Fruit fly (Drosophila melanogaster) whole organism, wandering third instar larva: ENCODE data around the gene Rad60.

ENCODE experiments used
- Abd-B ChIP-seq: fragments of >200 bp; optimal IDR thresholded peaks from 2 replicates; lab custom pipeline; 2017; ENCODE audit warnings: missing biosample characterization, missing genetic modification characterization
- CG32264 ChIP-seq: fragments of 200-800 bp; sonication (Bioruptor generic); optimal IDR thresholded peaks from 2 replicates; lab custom pipeline; 2016; ENCODE audit warnings: missing biosample characterization, missing genetic modification characterization
- CrebA ChIP-seq: fragments of 200-800 bp; sonication (Bioruptor generic); optimal IDR thresholded peaks from 2 replicates; lab custom pipeline; 2016; ENCODE audit warnings: missing biosample characterization, mild to moderate bottlenecking, missing genetic modification characterization, borderline replicate concordance
- Dfd ChIP-seq: fragments of >200 bp; optimal IDR thresholded peaks from 2 replicates; lab custom pipeline; 2017; ENCODE audit warnings: missing biosample characterization, missing genetic modification characterization
- GATAd ChIP-seq: sonication (Bioruptor generic); optimal IDR thresholded peaks from 2 replicates; lab custom pipeline; 2016; ENCODE audit warnings: missing biosample characterization, missing genetic modification characterization
- HLH106 ChIP-seq: fragments of 200-800 bp; optimal IDR thresholded peaks from 3 replicates; lab custom pipeline; 2019; ENCODE audit warnings: missing biosample characterization, mild to moderate bottlenecking, missing genetic modification characterization, moderate library complexity
- Hnf4 ChIP-seq: fragments of 200-800 bp; sonication (Bioruptor generic); optimal IDR thresholded peaks from 2 replicates; lab custom pipeline; 2016; ENCODE audit warnings: missing biosample characterization, mild to moderate bottlenecking, missing genetic modification characterization
- Hr78 ChIP-seq: fragments of >200 bp; optimal IDR thresholded peaks from 2 replicates; lab custom pipeline; 2017; ENCODE audit warnings: missing biosample characterization, missing genetic modification characterization
- Hr83 ChIP-seq: fragments of 200-300 bp; sonication (Bioruptor generic); optimal IDR thresholded peaks from 2 replicates; lab custom pipeline; 2016; ENCODE audit warnings: missing biosample characterization, mild to moderate bottlenecking, missing genetic modification characterization, moderate library complexity; ENCODE audit not compliant: poor library complexity, severe bottlenecking
- Jra ChIP-seq: sonication (Bioruptor generic); optimal IDR thresholded peaks from 2 replicates; lab custom pipeline; 2016; ENCODE audit warnings: missing biosample characterization, missing genetic modification characterization
- Mio ChIP-seq: sonication (Bioruptor generic); optimal IDR thresholded peaks from 2 replicates; lab custom pipeline; 2016; ENCODE audit warnings: missing biosample characterization, missing genetic modification characterization
- Myc ChIP-seq: fragments of >200 bp; optimal IDR thresholded peaks from 2 replicates; lab custom pipeline; 2017
- OdsH ChIP-seq: fragments of 200-800 bp; sonication (Bioruptor generic); optimal IDR thresholded peaks from 2 replicates; lab custom pipeline; 2016; ENCODE audit warnings: missing biosample characterization, mild to moderate bottlenecking, missing genetic modification characterization
- Rel ChIP-seq, 2 experiments: fragments of 200-800 bp; sonication (Bioruptor generic) in 1 of 2; optimal IDR thresholded peaks; 2 replicates in 1 of 2; 3 replicates in 1 of 2; lab custom pipeline; 2016 to 2019; ENCODE audit warnings: mild to moderate bottlenecking in 2 of 2, missing biosample characterization in 2 of 2, missing genetic modification characterization in 2 of 2, moderate library complexity in 1 of 2
- Vsx2 ChIP-seq: fragments of 200-300, 225-300 bp; sonication (Bioruptor generic); optimal IDR thresholded peaks from 2 replicates; lab custom pipeline; 2018; ENCODE audit warnings: missing biosample characterization, missing genetic modification characterization; ENCODE audit not compliant: partially characterized antibody
- br ChIP-seq: fragments of 200-800 bp; sonication (Bioruptor generic); optimal IDR thresholded peaks from 2 replicates; lab custom pipeline; 2016; ENCODE audit warnings: missing biosample characterization, missing genetic modification characterization
- brk ChIP-seq: fragments of 200-800 bp; sonication (Bioruptor generic); optimal IDR thresholded peaks from 2 replicates; lab custom pipeline; 2016; ENCODE audit warnings: missing biosample characterization, mild to moderate bottlenecking, missing genetic modification characterization
- dl ChIP-seq, 2 experiments: fragments of 175-275, 200-275 bp in 1 of 2; fragments of 200-275 bp in 1 of 2; sonication (Bioruptor generic); optimal IDR thresholded peaks; lab custom pipeline; 2018; ENCODE audit warnings: mild to moderate bottlenecking in 2 of 2, missing biosample characterization in 2 of 2, missing genetic modification characterization in 2 of 2, moderate library complexity in 2 of 2; ENCODE audit not compliant: partially characterized antibody in 2 of 2, insufficient read depth in 1 of 2
- dsf ChIP-seq: sonication (Bioruptor generic); optimal IDR thresholded peaks from 2 replicates; lab custom pipeline; 2016; ENCODE audit warnings: missing biosample characterization, missing genetic modification characterization, borderline replicate concordance
- ey ChIP-seq: fragments of 200-800 bp; sonication (Bioruptor generic); optimal IDR thresholded peaks from 2 replicates; lab custom pipeline; 2016; ENCODE audit warnings: missing biosample characterization, missing genetic modification characterization
- foxo ChIP-seq, 2 experiments: fragments of 200-800 bp; sonication (Bioruptor generic); optimal IDR thresholded peaks; 2 replicates in 1 of 2; 3 replicates in 1 of 2; lab custom pipeline; 2016 to 2017; ENCODE audit warnings: missing biosample characterization in 2 of 2, missing genetic modification characterization in 2 of 2
- fru ChIP-seq: fragments of 200-800 bp; sonication (Bioruptor generic); optimal IDR thresholded peaks from 3 replicates; lab custom pipeline; 2016; ENCODE audit warnings: missing biosample characterization, mild to moderate bottlenecking, missing genetic modification characterization
- h ChIP-seq: fragments of 200-800 bp; sonication (Bioruptor generic); optimal IDR thresholded peaks from 3 replicates; lab custom pipeline; 2016; ENCODE audit warnings: missing biosample characterization, mild to moderate bottlenecking, missing genetic modification characterization
- lola ChIP-seq: fragments of >200 bp; optimal IDR thresholded peaks from 2 replicates; lab custom pipeline; 2017; ENCODE audit warnings: missing biosample characterization, missing genetic modification characterization
- pan ChIP-seq: fragments of >200 bp; optimal IDR thresholded peaks from 2 replicates; lab custom pipeline; 2017
- psq ChIP-seq: fragments of 200-800 bp; sonication (Bioruptor generic); optimal IDR thresholded peaks from 3 replicates; lab custom pipeline; 2017; ENCODE audit warnings: missing biosample characterization, mild to moderate bottlenecking, missing genetic modification characterization, moderate library complexity
- rgr ChIP-seq: fragments of 200-800 bp; sonication (Bioruptor generic); optimal IDR thresholded peaks from 3 replicates; lab custom pipeline; 2016; ENCODE audit warnings: missing biosample characterization, mild to moderate bottlenecking, missing genetic modification characterization
- sage ChIP-seq: fragments of 200-800 bp; sonication (Bioruptor generic); optimal IDR thresholded peaks from 2 replicates; lab custom pipeline; 2016; ENCODE audit warnings: missing biosample characterization, mild to moderate bottlenecking, missing genetic modification characterization
- usp ChIP-seq: fragments of >200 bp; optimal IDR thresholded peaks from 2 replicates; lab custom pipeline; 2017; ENCODE audit warnings: missing biosample characterization, missing genetic modification characterization
- woc ChIP-seq: sonication (Bioruptor generic); optimal IDR thresholded peaks from 2 replicates; lab custom pipeline; 2016; ENCODE audit warnings: missing biosample characterization, mild to moderate bottlenecking, missing genetic modification characterization

Gene Rad60

dm6 chr3R:23221003-23221679 lies 30.1 kb downstream of the Rad60 start:
- peak; percentile 14 for TF ChIP-seq Jra (GFP tag; lab: Kevin White, UChicago)
- TF ChIP-seq sage: no peak
- no peak for TF ChIP-seq Hnf4 (GFP tag; lab: Kevin White, UChicago)
- no peak for TF ChIP-seq Abd-B (GFP tag; lab: Kevin White, UChicago)
- TF ChIP-seq usp (GFP tag; lab: Kevin White, UChicago): no peak

dm6 chr3R:23220239-23221002 lies 30.9 kb downstream of the Rad60 start:
- TF ChIP-seq psq (GFP tag; lab: Kevin White, UChicago): peak; percentile 46
- peak; percentile 19 for TF ChIP-seq br (GFP tag; lab: Kevin White, UChicago)
- peak; percentile 10 for TF ChIP-seq Rel (GFP tag; optimal IDR thresholded peaks at IDR 0.05; lab: Kevin White, UChicago)
- TF ChIP-seq Rel (tag; optimal IDR thresholded peaks at IDR 0.05; lab: Kevin White, UChicago): peak; percentile 60
- TF ChIP-seq dl (GFP tag; optimal IDR thresholded peaks at IDR 0.05; lab: Kevin White, UChicago; ENCODE audit: insufficient read depth in 1 of 2, partially characterized antibody in 2 of 2): peak in 1 of 2 experiments; percentile 10
- peak; percentile 7 for TF ChIP-seq woc (GFP tag; lab: Kevin White, UChicago)
- no peak for TF ChIP-seq fru
- peak; percentile 15 for TF ChIP-seq Hnf4 (GFP tag; lab: Kevin White, UChicago)
- TF ChIP-seq h (GFP tag; lab: Kevin White, UChicago): peak; percentile 10
- TF ChIP-seq sage: no peak
- peak; percentile 20 for TF ChIP-seq Hr83 (GFP tag; lab: Kevin White, UChicago)
- no peak for TF ChIP-seq HLH106 (tag; lab: Kevin White, UChicago)

- TF ChIP-seq Hr83 (GFP tag; lab: Kevin White, UChicago) (no peak), foxo (GFP tag; optimal IDR thresholded peaks at IDR 0.05; lab: Kevin White, UChicago) (no peak), OdsH (GFP tag; lab: Kevin White, UChicago) (no peak), GATAd (GFP tag; lab: Kevin White, UChicago) (no peak), Myc (lab: Kevin White, UChicago) (no peak), br (GFP tag; lab: Kevin White, UChicago) (no peak), usp (GFP tag; lab: Kevin White, UChicago) (no peak), Vsx2 (GFP tag; lab: Kevin White, UChicago) (no peak), Dfd (GFP tag; lab: Kevin White, UChicago) (no peak), CrebA (GFP tag; lab: Kevin White, UChicago) (no peak), lola (GFP tag; lab: Kevin White, UChicago) (no peak), CG32264 (GFP tag; lab: Kevin White, UChicago) (no peak), fru (no peak), HLH106 (tag; lab: Kevin White, UChicago) (no peak), Rel (GFP tag; optimal IDR thresholded peaks at IDR 0.05; lab: Kevin White, UChicago) (no peak), Rel (tag; optimal IDR thresholded peaks at IDR 0.05; lab: Kevin White, UChicago) (no peak)
Observed at dm6 chr3R:23217142-23217771, 34.0 kb downstream of the Rad60 start.

- TF ChIP-seq HLH106 (tag; lab: Kevin White, UChicago) (no peak), Jra (GFP tag; lab: Kevin White, UChicago) (no peak), psq (GFP tag; lab: Kevin White, UChicago) (peak; percentile 23), Rel (GFP tag; optimal IDR thresholded peaks at IDR 0.05; lab: Kevin White, UChicago) (no peak), Rel (tag; optimal IDR thresholded peaks at IDR 0.05; lab: Kevin White, UChicago) (peak; percentile 22), Vsx2 (GFP tag; lab: Kevin White, UChicago) (no peak)
Observed at dm6 chr3R:23215434-23215730, 35.9 kb downstream of the Rad60 start.

dm6 chr3R:23214603-23215433 lies 36.5 kb downstream of the Rad60 start:
- TF ChIP-seq rgr (GFP tag; lab: Kevin White, UChicago): no peak
- peak; percentile 51 for TF ChIP-seq HLH106 (tag; lab: Kevin White, UChicago)
- peak; percentile 50 for TF ChIP-seq ey
- TF ChIP-seq brk (GFP tag; lab: Kevin White, UChicago): peak; percentile 1
- TF ChIP-seq sage: no peak
- TF ChIP-seq Mio (GFP tag; lab: Kevin White, UChicago): no peak
- TF ChIP-seq Vsx2 (GFP tag; lab: Kevin White, UChicago): no peak
- no peak for TF ChIP-seq CG32264 (GFP tag; lab: Kevin White, UChicago)
- no peak for TF ChIP-seq Abd-B (GFP tag; lab: Kevin White, UChicago)
- peak; percentile 75 for TF ChIP-seq psq (GFP tag; lab: Kevin White, UChicago)
- peak; percentile 16 for TF ChIP-seq CrebA (GFP tag; lab: Kevin White, UChicago)
- peak in 1 of 2 experiments; percentile 24 for TF ChIP-seq foxo (GFP tag; optimal IDR thresholded peaks at IDR 0.05; lab: Kevin White, UChicago)
- TF ChIP-seq OdsH (GFP tag; lab: Kevin White, UChicago): peak; percentile 34
- TF ChIP-seq Rel (GFP tag; optimal IDR thresholded peaks at IDR 0.05; lab: Kevin White, UChicago): no peak
- peak; percentile 55 for TF ChIP-seq Rel (tag; optimal IDR thresholded peaks at IDR 0.05; lab: Kevin White, UChicago)
- TF ChIP-seq Hr78 (GFP tag; lab: Kevin White, UChicago): no peak
- no peak for TF ChIP-seq Jra (GFP tag; lab: Kevin White, UChicago)
- TF ChIP-seq pan (lab: Kevin White, UChicago): no peak
- TF ChIP-seq usp (GFP tag; lab: Kevin White, UChicago): no peak
- TF ChIP-seq lola (GFP tag; lab: Kevin White, UChicago): no peak
- TF ChIP-seq Myc (lab: Kevin White, UChicago): peak; percentile 78
- TF ChIP-seq fru: peak; percentile 0
- TF ChIP-seq dsf: no peak
- TF ChIP-seq GATAd (GFP tag; lab: Kevin White, UChicago): no peak
- peak; percentile 28 for TF ChIP-seq woc (GFP tag; lab: Kevin White, UChicago)
